Fruit fly (Drosophila melanogaster): Measurements from ENCODE around the gene trr.

trr gene

DNA sequence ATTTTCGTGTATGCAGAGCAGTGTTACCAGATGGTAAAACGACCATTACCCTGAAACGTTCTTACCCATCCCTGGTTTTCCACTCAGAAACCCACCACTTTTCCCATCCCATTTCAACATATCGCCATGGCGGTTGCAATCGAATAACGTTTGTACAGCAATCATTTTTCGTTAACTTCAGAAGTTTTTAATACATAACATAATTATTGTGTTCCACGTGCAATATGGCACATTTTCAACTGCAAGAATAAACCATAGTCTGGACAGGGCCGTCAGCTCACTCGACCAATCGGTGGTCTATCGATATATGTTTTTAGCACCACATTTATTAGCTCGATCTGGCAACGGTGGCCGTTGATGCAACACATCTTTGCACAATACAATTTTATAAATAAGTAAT is at the start of gene trr, which contains the start of gene mRpL16:
Gene trr, minus strand, starts transcription at position 25 of the 400 bp plus-strand sequence.
Gene mRpL16, plus strand, starts transcription at position 331 of the 400 bp plus-strand sequence.
- TF ChIP-seq CG14655 (GFP tag; optimal IDR thresholded peaks at IDR 0.05) (no peak), D1 (tag; optimal IDR thresholded peaks at IDR 0.05) (no peak), CG17806 (tag; optimal IDR thresholded peaks at IDR 0.05) (no peak), EcR (GFP tag; optimal IDR thresholded peaks at IDR 0.05) (no peak), CG8159 (tag; optimal IDR thresholded peaks at IDR 0.05) (no peak), CG4496 (GFP tag; IDR thresholded peaks at IDR 0.05) (peak; percentile 62; the same call in 2 of the 3 replicates), CG8301 (tag; optimal IDR thresholded peaks at IDR 0.05) (no peak), CG34367 (tag; optimal IDR thresholded peaks at IDR 0.05) (no peak), CG13204 (GFP tag; optimal IDR thresholded peaks at IDR 0.05) (no peak), CG32121 (GFP tag; IDR thresholded peaks at IDR 0.05) (no peak), Ets98B (GFP tag; IDR thresholded peaks at IDR 0.05) (peak; percentile 35; the same call in 1 of the 2 replicates), Pif1B (GFP tag; optimal IDR thresholded peaks at IDR 0.05) (no peak), CG15710 (tag; optimal IDR thresholded peaks at IDR 0.05) (peak; percentile 30), CG12605 (GFP tag; IDR thresholded peaks at IDR 0.05) (no peak)

DNA sequence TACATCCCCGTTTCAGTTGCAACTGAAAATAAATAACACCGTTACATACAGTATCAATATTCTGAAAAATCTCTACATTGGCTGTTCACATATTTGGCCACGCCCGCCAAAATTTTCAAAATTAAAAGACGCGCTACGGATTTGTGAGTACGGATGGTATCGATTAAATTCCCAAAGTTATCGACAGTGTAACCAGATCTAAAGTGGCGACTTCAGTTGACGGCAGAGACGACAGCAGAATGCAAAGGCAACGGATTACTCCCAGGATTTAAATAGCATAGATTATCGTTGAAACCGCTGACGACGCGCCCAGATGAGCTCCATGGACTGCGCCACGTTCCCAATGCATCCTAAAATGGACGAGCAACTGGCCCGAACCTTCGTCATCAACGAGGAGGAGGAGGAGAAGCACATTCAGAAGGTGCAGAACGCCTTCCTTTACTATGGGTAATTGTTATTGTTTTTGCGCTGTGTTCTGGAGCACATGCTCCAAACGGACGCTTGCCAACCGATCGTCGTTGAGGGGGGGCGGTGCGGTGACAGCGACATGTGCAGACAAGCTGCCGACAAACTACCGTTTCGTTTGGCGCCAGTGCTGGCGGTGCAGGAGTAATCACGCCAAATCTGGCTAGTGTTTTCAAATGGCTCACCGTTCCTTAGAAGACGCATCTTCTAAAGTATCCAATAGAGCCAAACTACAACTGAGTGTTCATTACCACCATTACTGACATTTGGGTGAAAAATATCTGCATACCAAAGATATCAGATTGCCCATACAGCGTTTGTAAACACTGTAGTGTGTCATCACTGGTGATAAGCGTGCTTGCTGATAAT is 37.9 kb upstream of the trr start, which contains the start of gene CG11596:
Gene CG11596, plus strand, starts transcription at position 211 of the 834 bp plus-strand sequence.
- TF ChIP-seq CG12605 (GFP tag; IDR thresholded peaks at IDR 0.05) = no peak
- no peak for TF ChIP-seq CG17806 (tag; optimal IDR thresholded peaks at IDR 0.05)
- no peak for TF ChIP-seq CG9948 (tag; optimal IDR thresholded peaks at IDR 0.05)
- 0 out of 3 replicates have a peak, but pooled peaks have one; percentile 20 for TF ChIP-seq CG4496 (GFP tag; IDR thresholded peaks at IDR 0.05)
- TF ChIP-seq Ets98B (GFP tag; IDR thresholded peaks at IDR 0.05) = no peak
- no peak for TF ChIP-seq rn (GFP tag; IDR thresholded peaks at IDR 0.05)
- no peak for TF ChIP-seq Pif1B (GFP tag; optimal IDR thresholded peaks at IDR 0.05)
- TF ChIP-seq CG32121 (GFP tag; IDR thresholded peaks at IDR 0.05) = 0 out of 2 replicates have a peak, but pooled peaks have one; percentile 15
- no peak for TF ChIP-seq CG13204 (GFP tag; optimal IDR thresholded peaks at IDR 0.05)
- no peak for TF ChIP-seq CG8301 (tag; optimal IDR thresholded peaks at IDR 0.05)

DNA sequence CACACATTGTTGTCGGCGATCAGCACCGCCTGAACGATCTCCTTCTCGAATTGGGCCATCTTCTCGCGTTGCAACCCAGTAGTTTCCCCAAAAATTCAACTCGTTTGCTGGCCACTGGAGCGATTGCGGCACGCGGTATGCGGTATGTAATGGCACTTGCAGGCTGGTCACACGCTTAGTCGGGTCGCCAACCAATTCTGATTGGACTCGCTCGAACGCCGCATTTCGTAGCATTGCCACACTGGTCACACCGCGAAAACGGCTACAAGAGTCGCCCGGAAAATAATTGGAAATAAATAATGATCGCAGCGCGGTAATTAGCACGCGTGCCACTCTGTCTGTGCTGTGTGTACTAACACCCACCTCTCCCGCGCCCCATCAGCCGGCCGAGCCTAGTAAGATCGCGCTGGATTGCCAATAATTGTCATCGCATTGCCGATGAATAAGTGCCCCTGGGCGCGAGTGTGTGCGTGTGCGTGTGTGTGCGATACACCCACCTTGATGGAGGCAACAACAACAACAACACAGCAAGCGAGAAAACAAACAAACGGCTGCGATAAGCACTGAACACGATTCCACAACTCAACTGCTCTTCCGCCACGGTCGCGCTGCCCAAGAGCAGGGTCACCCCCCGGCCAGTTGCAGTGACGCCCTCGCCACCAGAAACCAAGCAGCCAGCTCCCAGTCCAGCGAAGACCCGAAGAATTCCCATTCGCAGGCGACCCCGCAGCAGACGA is 33.2 kb upstream of the trr start, which contains the start of the genes eIF2Bepsilon and Ocrl:
Gene eIF2Bepsilon, minus strand, starts transcription at position 110 of the 737 bp plus-strand sequence.
Gene Ocrl, plus strand, starts transcription at position 217 of the 737 bp plus-strand sequence.
- peak; percentile 49 for TF ChIP-seq EcR (GFP tag; optimal IDR thresholded peaks at IDR 0.05)
- TF ChIP-seq CG8301 (tag; optimal IDR thresholded peaks at IDR 0.05) = no peak

DNA sequence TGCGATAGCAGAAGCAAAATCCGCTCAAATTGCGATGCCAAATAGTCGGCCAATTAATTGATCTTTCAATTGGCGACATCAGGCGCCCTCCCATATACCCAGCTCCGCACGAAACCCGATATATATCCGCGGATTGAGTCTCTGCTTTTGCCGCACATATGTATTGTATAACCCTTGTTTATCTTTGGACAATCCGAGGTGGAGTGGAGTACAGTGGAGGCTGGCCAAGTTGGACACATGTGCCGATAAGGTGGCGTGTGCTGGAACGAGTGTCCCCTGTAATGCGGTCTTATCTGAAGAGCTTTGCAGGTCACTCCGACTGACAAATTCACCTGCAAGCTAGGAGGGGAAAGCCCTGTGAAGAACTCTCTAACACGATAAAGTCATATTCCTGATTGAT is 19.8 kb upstream of the trr start:
- TF ChIP-seq rn (GFP tag; IDR thresholded peaks at IDR 0.05) (no peak), CG14655 (GFP tag; optimal IDR thresholded peaks at IDR 0.05) (no peak), EcR (GFP tag; optimal IDR thresholded peaks at IDR 0.05) (no peak), D1 (tag; optimal IDR thresholded peaks at IDR 0.05) (no peak), CG4496 (GFP tag; IDR thresholded peaks at IDR 0.05) (no peak), Ets98B (GFP tag; IDR thresholded peaks at IDR 0.05) (no peak), gl (tag; optimal IDR thresholded peaks at IDR 0.05) (no peak), CG17806 (tag; optimal IDR thresholded peaks at IDR 0.05) (no peak)

DNA sequence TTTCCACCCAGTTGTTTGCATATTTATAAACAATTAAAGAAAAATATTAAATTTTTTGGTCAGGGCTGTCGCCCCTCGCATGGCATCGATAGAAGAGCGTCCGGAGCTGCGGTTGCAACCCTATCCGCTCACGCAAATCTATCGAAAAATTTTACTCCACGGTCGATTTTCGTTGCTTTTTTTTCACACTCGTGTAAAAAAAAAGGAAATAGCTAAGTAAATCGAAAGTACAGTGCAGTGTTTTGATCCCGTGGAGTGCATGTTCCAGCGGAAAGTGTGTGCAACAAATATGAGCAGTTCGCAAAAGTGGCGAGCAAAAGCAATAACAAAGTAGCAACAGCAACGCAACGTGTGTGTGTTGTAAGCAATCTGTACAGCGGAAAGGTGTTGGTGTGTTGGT is 19.0 kb upstream of the trr start, which contains the start of the genes Edem1 and Rbcn-3B:
Gene Edem1, minus strand, starts transcription at position 71 of the 400 bp plus-strand sequence.
Gene Rbcn-3B, plus strand, starts transcription at position 164 of the 400 bp plus-strand sequence.
- TF ChIP-seq CG12605 (GFP tag; IDR thresholded peaks at IDR 0.05) (peak; percentile 67), CG34367 (tag; optimal IDR thresholded peaks at IDR 0.05) (peak; percentile 50), Ets98B (GFP tag; IDR thresholded peaks at IDR 0.05) (peak; percentile 53), CG9948 (tag; optimal IDR thresholded peaks at IDR 0.05) (peak; percentile 1), EcR (GFP tag; optimal IDR thresholded peaks at IDR 0.05) (peak; percentile 1), rn (GFP tag; IDR thresholded peaks at IDR 0.05) (no peak), CG10348 (GFP tag; IDR thresholded peaks at IDR 0.05) (no peak), Pif1B (GFP tag; optimal IDR thresholded peaks at IDR 0.05) (no peak), CG8301 (tag; optimal IDR thresholded peaks at IDR 0.05) (peak; percentile 41), fd96Ca (GFP tag; IDR thresholded peaks at IDR 0.05) (no peak), CG15710 (tag; optimal IDR thresholded peaks at IDR 0.05) (peak; percentile 39), CG32121 (GFP tag; IDR thresholded peaks at IDR 0.05) (no peak), gl (tag; optimal IDR thresholded peaks at IDR 0.05) (peak; percentile 72), D1 (tag; optimal IDR thresholded peaks at IDR 0.05) (no peak), CG8159 (tag; optimal IDR thresholded peaks at IDR 0.05) (no peak), CG17806 (tag; optimal IDR thresholded peaks at IDR 0.05) (peak; percentile 10), CG14655 (GFP tag; optimal IDR thresholded peaks at IDR 0.05) (no peak), Pif1A (GFP tag; optimal IDR thresholded peaks at IDR 0.05) (no peak), CG4496 (GFP tag; IDR thresholded peaks at IDR 0.05) (peak; percentile 52; the same call in 2 of the 3 replicates)

DNA sequence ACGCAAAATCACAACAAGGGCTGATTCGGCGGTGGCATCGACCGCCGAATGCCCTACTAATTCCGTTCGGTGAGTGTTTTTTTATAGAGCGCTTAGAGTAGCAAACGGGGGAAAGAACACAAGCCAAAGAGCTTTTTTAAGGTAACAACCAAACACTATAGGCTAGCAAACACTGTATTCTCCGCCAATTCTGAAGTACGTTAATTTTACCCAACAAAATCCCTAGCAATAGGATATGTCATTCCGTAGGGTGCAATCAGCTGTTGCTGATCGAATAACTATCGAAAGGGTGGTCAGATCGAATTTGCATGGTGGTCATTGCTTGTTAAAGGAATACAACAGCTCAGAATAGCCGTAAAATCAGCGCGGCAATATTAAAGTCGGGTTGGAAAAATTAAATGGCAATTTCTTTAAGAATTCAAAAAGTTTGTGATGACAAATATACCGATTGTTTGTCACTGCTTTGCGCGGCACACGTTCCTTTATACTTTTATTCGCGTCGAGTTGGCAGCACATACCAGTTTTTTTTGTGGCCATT is 18.0 kb upstream of the trr start, which contains the start of gene mip130:
Gene mip130, plus strand, starts transcription at position 513 of the 538 bp plus-strand sequence.
- peak; percentile 48 for TF ChIP-seq CG17806 (tag; optimal IDR thresholded peaks at IDR 0.05)
- peak; percentile 62; the same call in 2 of the 3 replicates for TF ChIP-seq CG4496 (GFP tag; IDR thresholded peaks at IDR 0.05)
- peak; percentile 57; the same call in 1 of the 3 replicates for TF ChIP-seq fd96Ca (GFP tag; IDR thresholded peaks at IDR 0.05)
- TF ChIP-seq Snoo (tag; optimal IDR thresholded peaks at IDR 0.05) = peak; percentile 29
- TF ChIP-seq CG8159 (tag; optimal IDR thresholded peaks at IDR 0.05) = peak; percentile 63
- peak; percentile 44 for TF ChIP-seq CG9948 (tag; optimal IDR thresholded peaks at IDR 0.05)
- peak; percentile 40 for TF ChIP-seq CG34367 (tag; optimal IDR thresholded peaks at IDR 0.05)
- TF ChIP-seq CG10348 (GFP tag; IDR thresholded peaks at IDR 0.05) = no peak
- peak; percentile 41; the same call in 1 of the 2 replicates for TF ChIP-seq CG32121 (GFP tag; IDR thresholded peaks at IDR 0.05)
- TF ChIP-seq rn (GFP tag; IDR thresholded peaks at IDR 0.05) = no peak
- peak; percentile 59 for TF ChIP-seq Pif1A (GFP tag; optimal IDR thresholded peaks at IDR 0.05)
- peak; percentile 54 for TF ChIP-seq CG15710 (tag; optimal IDR thresholded peaks at IDR 0.05)
- peak; percentile 21 for TF ChIP-seq gl (tag; optimal IDR thresholded peaks at IDR 0.05)
- TF ChIP-seq CG12605 (GFP tag; IDR thresholded peaks at IDR 0.05) = no peak
- TF ChIP-seq CG14655 (GFP tag; optimal IDR thresholded peaks at IDR 0.05) = no peak
- no peak for TF ChIP-seq CG13204 (GFP tag; optimal IDR thresholded peaks at IDR 0.05)
- TF ChIP-seq D1 (tag; optimal IDR thresholded peaks at IDR 0.05) = no peak
- TF ChIP-seq Pif1B (GFP tag; optimal IDR thresholded peaks at IDR 0.05) = peak; percentile 47
- TF ChIP-seq Ets98B (GFP tag; IDR thresholded peaks at IDR 0.05) = peak; percentile 50
- peak; percentile 59 for TF ChIP-seq CG8301 (tag; optimal IDR thresholded peaks at IDR 0.05)
- TF ChIP-seq EcR (GFP tag; optimal IDR thresholded peaks at IDR 0.05) = peak; percentile 25
